Worm (Caenorhabditis elegans): ENCODE results near the gene plpp-1.3.

- no peak for TF ChIP-seq nhr-11 (tag; optimal IDR thresholded peaks at IDR 0.05)
- no peak for TF ChIP-seq ama-1 (optimal IDR thresholded peaks at IDR 0.05)
- TF ChIP-seq nhr-6 (tag; optimal IDR thresholded peaks at IDR 0.05), result no peak
- TF ChIP-seq lin-13 (GFP tag; optimal IDR thresholded peaks at IDR 0.05), result no peak
- no peak for TF ChIP-seq skn-1 (tag; optimal IDR thresholded peaks at IDR 0.05)
These were observed 16.7 kb downstream of the plpp-1.3 start, which contains the start of gene rhgf-1 for ce11 chrX:10711769-10712168.
